Worm (Caenorhabditis elegans) whole organism, L2 larva: ENCODE data around the gene nhr-68.

Experiments used
- alr-1 ChIP-seq: fragments of 150-350 bp; optimal IDR thresholded peaks from 2 replicates; lab custom pipeline; 2014; ENCODE audit warnings: missing biosample characterization, missing genetic modification characterization
- ceh-16 ChIP-seq: fragments of 150-350 bp; optimal IDR thresholded peaks from 2 replicates; lab custom pipeline; 2014; ENCODE audit warnings: missing biosample characterization, missing genetic modification characterization
- dmd-4 ChIP-seq: sonication (generic microtip); optimal IDR thresholded peaks from 2 replicates; lab custom pipeline; 2017; ENCODE audit warnings: missing biosample characterization, missing genetic modification characterization
- lin-39 ChIP-seq: fragments of 150-350 bp; optimal IDR thresholded peaks from 2 replicates; lab custom pipeline; 2014; ENCODE audit warnings: missing biosample characterization, missing genetic modification reagents, missing genetic modification characterization
- mdl-1 ChIP-seq, 2 experiments: fragments of 150-350 bp in 1 of 2; sonication (generic microtip) in 1 of 2; optimal IDR thresholded peaks; 2 replicates each; lab custom pipeline; 2017; ENCODE audit warnings: missing biosample characterization in 2 of 2, missing genetic modification characterization in 2 of 2
- nhr-11 ChIP-seq: fragments of 150-350 bp; optimal IDR thresholded peaks from 2 replicates; lab custom pipeline; 2014; ENCODE audit warnings: missing biosample characterization, missing genetic modification characterization
- nhr-237 ChIP-seq: fragments of 150-350 bp; optimal IDR thresholded peaks from 2 replicates; lab custom pipeline; 2014; ENCODE audit warnings: missing biosample characterization, missing genetic modification characterization
- unc-62 ChIP-seq: fragments of 150-350 bp; optimal IDR thresholded peaks from 2 replicates; lab custom pipeline; 2014; ENCODE audit warnings: missing biosample characterization, missing genetic modification reagents, missing genetic modification characterization
- zag-1 ChIP-seq: fragments of 150-350 bp; optimal IDR thresholded peaks from 2 replicates; lab custom pipeline; 2014; ENCODE audit warnings: missing biosample characterization, missing genetic modification characterization

DNA sequence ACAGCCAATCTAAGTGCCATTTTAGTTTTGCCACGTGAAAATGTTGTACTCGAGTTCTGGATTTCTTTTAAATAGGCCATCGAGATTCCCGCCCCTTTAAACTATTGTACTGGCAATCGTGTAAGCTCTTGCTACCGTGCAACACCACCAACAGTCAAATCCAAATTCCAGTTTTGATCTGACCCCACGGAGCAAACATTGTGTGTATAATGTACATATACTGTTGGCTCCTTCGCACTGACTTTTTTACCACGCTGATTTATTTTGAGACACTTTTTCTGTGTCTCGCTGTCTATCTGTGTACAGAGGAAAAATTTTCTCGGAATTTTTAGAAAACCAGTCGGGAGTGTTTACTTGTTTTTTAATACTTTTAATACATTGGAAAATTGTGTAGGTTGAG is 36.8 kb downstream of the nhr-68 start, which contains the start of gene piit-1:
- TF ChIP-seq nhr-11 (tag; lab: Kevin White, UChicago) (no peak), unc-62 (GFP tag; lab: Kevin White, UChicago) (no peak), zag-1 (no peak), mdl-1 (tag; optimal IDR thresholded peaks at IDR 0.05; lab: Kevin White, UChicago) (no peak), lin-39 (tag; lab: Kevin White, UChicago) (no peak), alr-1 (tag; lab: Kevin White, UChicago) (no peak), ceh-16 (tag; lab: Kevin White, UChicago) (no peak), nhr-237 (tag; lab: Kevin White, UChicago) (no peak), dmd-4 (tag; lab: Kevin White, UChicago) (no peak)
